Fruit fly (Drosophila melanogaster): Measurements from ENCODE around the gene Pmvk.

Gene Pmvk

DNA sequence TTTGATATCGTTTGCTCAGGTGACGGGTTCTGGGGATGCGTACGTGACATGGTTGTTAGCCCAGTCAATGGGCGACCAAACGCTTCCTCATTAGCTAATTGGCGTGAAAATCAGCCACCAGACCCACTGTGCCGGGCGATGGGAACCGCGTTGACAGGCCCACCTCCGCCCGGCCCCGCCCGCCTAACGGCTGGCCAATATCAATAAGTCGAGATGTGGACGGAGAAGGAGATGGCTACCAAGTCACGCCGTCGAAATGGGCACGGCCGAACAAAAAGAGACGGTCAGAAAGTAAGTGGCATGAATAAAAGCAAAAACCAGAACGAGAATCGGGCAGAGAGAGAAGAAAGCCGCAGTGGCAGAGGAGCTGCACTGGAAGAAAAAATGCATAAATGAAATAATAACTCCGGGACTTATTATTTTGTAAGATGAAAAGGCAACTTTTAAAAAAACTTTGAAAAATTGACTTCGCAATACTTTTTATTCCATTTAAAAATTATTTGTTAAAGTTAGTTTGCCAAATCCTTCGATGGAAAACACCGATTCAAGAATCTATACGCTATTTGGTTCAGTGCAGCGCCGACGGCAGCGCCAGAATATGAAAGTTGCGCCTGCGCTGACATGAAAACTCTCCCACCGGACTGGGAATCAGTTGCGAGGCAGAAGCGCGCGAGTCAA is 42.2 kb downstream of the Pmvk start, which contains the start of gene CG13082 (continued):
- TF ChIP-seq lab (GFP tag; optimal IDR thresholded peaks at IDR 0.05) (no peak), H2.0 (GFP tag; IDR thresholded peaks at IDR 0.05) (no peak), CG17385 (GFP tag; optimal IDR thresholded peaks at IDR 0.05) (peak; percentile 45), HLH54F (GFP tag; optimal IDR thresholded peaks at IDR 0.05) (no peak), Bdp1 (GFP tag; optimal IDR thresholded peaks at IDR 0.05) (no peak), CG9215 (GFP tag; IDR thresholded peaks at IDR 0.05) (no peak), zfh2 (GFP tag; optimal IDR thresholded peaks at IDR 0.05) (no peak), CG32532 (GFP tag; IDR thresholded peaks at IDR 0.05) (no peak), disco-r (GFP tag; optimal IDR thresholded peaks at IDR 0.05) (no peak), luna (GFP tag; optimal IDR thresholded peaks at IDR 0.05) (no peak), CG7745 (tag; optimal IDR thresholded peaks at IDR 0.05) (no peak), YL-1 (GFP tag; optimal IDR thresholded peaks at IDR 0.05) (no peak), Ssrp (tag; optimal IDR thresholded peaks at IDR 0.05) (peak; percentile 35), gt (GFP tag; IDR thresholded peaks at IDR 0.05) (no peak), Dbx (GFP tag; IDR thresholded peaks at IDR 0.05) (no peak), Hmr (GFP tag; optimal IDR thresholded peaks at IDR 0.05) (no peak), aop (GFP tag; IDR thresholded peaks at IDR 0.05) (no peak), Xrp1 (GFP tag; IDR thresholded peaks at IDR 0.05) (peak; percentile 81), GATAe (GFP tag; conservative IDR thresholded peaks at IDR 0.05) (no peak), crc (GFP tag; optimal IDR thresholded peaks at IDR 0.05) (no peak), Usf (GFP tag; optimal IDR thresholded peaks at IDR 0.05) (no peak), CG9437 (GFP tag; optimal IDR thresholded peaks at IDR 0.05) (peak; percentile 16), Six4 (GFP tag; optimal IDR thresholded peaks at IDR 0.05) (peak; percentile 23), CG15269 (tag; optimal IDR thresholded peaks at IDR 0.05) (no peak), Med (GFP tag) (peak; percentile 50), gcm2 (GFP tag; optimal IDR thresholded peaks at IDR 0.05) (no peak), ase (GFP tag; IDR thresholded peaks at IDR 0.05) (no peak), bowl (GFP tag; IDR thresholded peaks at IDR 0.05) (no peak), CG17328 (GFP tag; IDR thresholded peaks at IDR 0.05) (peak; percentile 45), CG18262 (tag; optimal IDR thresholded peaks at IDR 0.05) (peak; percentile 81), CoRest (tag; optimal IDR thresholded peaks at IDR 0.05) (peak; percentile 61), Atf6 (GFP tag; IDR thresholded peaks at IDR 0.05) (no peak), wek (GFP tag; optimal IDR thresholded peaks at IDR 0.05) (no peak), chn (GFP tag; optimal IDR thresholded peaks at IDR 0.05) (peak; percentile 22), CG17361 (GFP tag; IDR thresholded peaks at IDR 0.05) (peak; percentile 77), CG11093 (GFP tag; IDR thresholded peaks at IDR 0.05) (no peak), CG7987 (GFP tag; optimal IDR thresholded peaks at IDR 0.05) (no peak), CG15073 (GFP tag; optimal IDR thresholded peaks at IDR 0.05) (no peak), crp (GFP tag; optimal IDR thresholded peaks at IDR 0.05) (no peak), Eip74EF (GFP tag; optimal IDR thresholded peaks at IDR 0.05) (no peak), ranshi (GFP tag; IDR thresholded peaks at IDR 0.05) (0 out of 2 replicates have a peak, but pooled peaks have one; percentile 6), CG13287 (GFP tag; IDR thresholded peaks at IDR 0.05; ENCODE audit: partially characterized antibody) (no peak), sna (GFP tag; IDR thresholded peaks at IDR 0.05; ENCODE audit: partially characterized antibody) (no peak), CG8944 (GFP tag; optimal IDR thresholded peaks at IDR 0.05) (peak; percentile 27), trem (tag; optimal IDR thresholded peaks at IDR 0.05) (peak; percentile 56), br (optimal IDR thresholded peaks at IDR 0.05) (no peak), Awh (GFP tag; IDR thresholded peaks at IDR 0.05) (peak; percentile 27; the same call in 1 of the 2 replicates), CG8388 (GFP tag; optimal IDR thresholded peaks at IDR 0.05) (peak; percentile 69), MBD-R2 (GFP tag; IDR thresholded peaks at IDR 0.05) (no peak), zf30C (GFP tag; optimal IDR thresholded peaks at IDR 0.05) (peak; percentile 75), CG15479 (GFP tag; optimal IDR thresholded peaks at IDR 0.05) (no peak)

Data from whole organism, embryonic.